Comparison of ENCODE assay signal across 1 fruit fly cellular context in the genomic region with DNA sequence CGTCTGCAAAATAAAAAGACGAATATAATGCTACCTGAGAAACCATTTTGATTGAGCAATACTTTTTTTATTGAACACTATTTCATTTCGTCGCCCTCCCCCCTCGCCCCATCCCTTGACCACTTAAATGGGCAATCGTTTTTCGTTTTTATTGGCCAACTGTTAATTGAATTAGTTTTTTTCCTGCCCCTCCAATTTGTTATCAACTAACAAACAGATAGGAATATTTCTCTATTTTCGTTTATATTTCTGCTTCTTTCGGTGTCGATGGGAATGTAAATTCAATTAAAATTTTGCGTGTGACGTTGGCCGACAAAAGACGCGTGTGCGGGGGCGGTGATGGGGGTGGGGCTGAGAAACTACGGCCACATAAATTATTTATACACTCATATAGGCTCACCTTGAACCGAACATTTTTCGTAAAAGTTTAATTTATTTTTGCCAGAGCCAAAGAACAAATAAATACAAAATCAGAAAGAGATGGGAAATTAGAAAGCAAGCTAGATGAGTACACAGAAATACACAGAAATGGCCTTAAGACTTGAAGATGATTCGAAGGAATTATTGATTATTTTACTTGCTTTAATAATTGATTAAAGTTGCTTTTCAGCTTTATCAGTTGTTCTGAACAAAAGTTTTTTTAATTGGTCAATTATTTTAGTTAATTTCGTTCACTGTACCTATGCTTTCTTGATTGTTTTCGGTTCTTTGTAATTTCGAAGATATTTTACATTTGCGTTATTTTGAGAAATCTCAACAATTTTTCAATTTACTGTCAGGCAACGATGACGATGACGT.
TF ChIP-seq lines count a peak whose summit lies in the region.

No protein-coding gene starts in this region.

TF ChIP-seq in whole organism, embryonic, 481 proteins besides CTCF, POLR2A, EP300 and RAD21 (continued from another document and continues in another):
- TF ChIP-seq br (optimal IDR thresholded peaks at IDR 0.05; lab: Kevin White, UChicago) = no peak
- peak; percentile 13 for TF ChIP-seq Meics (GFP tag; optimal IDR thresholded peaks at IDR 0.05; lab: Kevin White, UChicago)
- TF ChIP-seq az2 (GFP tag; optimal IDR thresholded peaks at IDR 0.05; lab: Kevin White, UChicago) = peak; percentile 43
- TF ChIP-seq CG6765 (GFP tag; optimal IDR thresholded peaks at IDR 0.05; lab: Kevin White, UChicago) = no peak
- TF ChIP-seq chm (GFP tag; IDR thresholded peaks at IDR 0.05; lab: Robert Waterston, UW) = peak; percentile 57
- TF ChIP-seq Scr (GFP tag; IDR thresholded peaks at IDR 0.05; lab: Robert Waterston, UW; ENCODE audit: partially characterized antibody) = no peak
- no peak for TF ChIP-seq CG30431 (GFP tag; optimal IDR thresholded peaks at IDR 0.05; lab: Kevin White, UChicago)
- TF ChIP-seq CG10147 (GFP tag; optimal IDR thresholded peaks at IDR 0.05; lab: Kevin White, UChicago) = no peak
- TF ChIP-seq B-H2 (GFP tag; optimal IDR thresholded peaks at IDR 0.05; lab: Kevin White, UChicago) = peak; percentile 32
- no peak for TF ChIP-seq Hr78 (GFP tag; optimal IDR thresholded peaks at IDR 0.05; lab: Kevin White, UChicago)
- TF ChIP-seq esg (GFP tag; conservative IDR thresholded peaks at IDR 0.05; lab: Robert Waterston, UW) = peak; percentile 67
- TF ChIP-seq CrebB (tag; optimal IDR thresholded peaks at IDR 0.05; lab: Kevin White, UChicago) = peak; percentile 1
- peak; percentile 9 for TF ChIP-seq CG3838 (GFP tag; optimal IDR thresholded peaks at IDR 0.05; lab: Kevin White, UChicago)
- peak; percentile 44; the same call in 1 of the 2 replicates for TF ChIP-seq E2f2 (GFP tag; IDR thresholded peaks at IDR 0.05; lab: Robert Waterston, UW)
- TF ChIP-seq CG15011 (GFP tag; optimal IDR thresholded peaks at IDR 0.05; lab: Kevin White, UChicago) = no peak
- TF ChIP-seq p53 (GFP tag; optimal IDR thresholded peaks at IDR 0.05; lab: Kevin White, UChicago) = no peak
- peak; percentile 51; the same call in 1 of the 2 replicates for TF ChIP-seq Oaz (GFP tag; IDR thresholded peaks at IDR 0.05; lab: Robert Waterston, UW)
- TF ChIP-seq CG11696 (GFP tag; IDR thresholded peaks at IDR 0.05; lab: Robert Waterston, UW) = peak; percentile 51
- TF ChIP-seq maf-S (GFP tag; optimal IDR thresholded peaks at IDR 0.05; lab: Kevin White, UChicago) = peak; percentile 42
- TF ChIP-seq aop (GFP tag; IDR thresholded peaks at IDR 0.05; lab: Robert Waterston, UW) = no peak
- no peak for TF ChIP-seq CG34224 (GFP tag; IDR thresholded peaks at IDR 0.05; lab: Robert Waterston, UW; ENCODE audit: partially characterized antibody)
- TF ChIP-seq CG18619 (GFP tag; optimal IDR thresholded peaks at IDR 0.05; lab: Kevin White, UChicago) = peak; percentile 46
- peak; percentile 43 for TF ChIP-seq HLH54F (GFP tag; optimal IDR thresholded peaks at IDR 0.05; lab: Kevin White, UChicago)
- peak; percentile 73 for TF ChIP-seq CG6689 (GFP tag; IDR thresholded peaks at IDR 0.05; lab: Robert Waterston, UW)
- peak; percentile 46 for TF ChIP-seq CG17568 (GFP tag; optimal IDR thresholded peaks at IDR 0.05; lab: Kevin White, UChicago)
- no peak for TF ChIP-seq nom (GFP tag; optimal IDR thresholded peaks at IDR 0.05; lab: Kevin White, UChicago)
- no peak for TF ChIP-seq pan (optimal IDR thresholded peaks at IDR 0.05; lab: Kevin White, UChicago)
- peak in 1 of 2 experiments; percentile 71 for TF ChIP-seq pan (GFP tag; optimal IDR thresholded peaks at IDR 0.05 in 1 of 2, IDR thresholded peaks at IDR 0.05 in 1 of 2)
- peak; percentile 80 for TF ChIP-seq sug (tag; optimal IDR thresholded peaks at IDR 0.05; lab: Kevin White, UChicago)
- TF ChIP-seq CG2889 (GFP tag; IDR thresholded peaks at IDR 0.05; lab: Robert Waterston, UW) = peak; percentile 45; the same call in 2 of the 3 replicates
- no peak for TF ChIP-seq sima (GFP tag; optimal IDR thresholded peaks at IDR 0.05; lab: Kevin White, UChicago)
- no peak for TF ChIP-seq Fer2 (tag; optimal IDR thresholded peaks at IDR 0.05; lab: Kevin White, UChicago)
- TF ChIP-seq zf30C (GFP tag; optimal IDR thresholded peaks at IDR 0.05; lab: Kevin White, UChicago) = no peak
- peak; percentile 48 for TF ChIP-seq Sox102F (GFP tag; optimal IDR thresholded peaks at IDR 0.05; lab: Kevin White, UChicago)
- TF ChIP-seq CG11723 (GFP tag; optimal IDR thresholded peaks at IDR 0.05; lab: Kevin White, UChicago) = no peak
- TF ChIP-seq Xbp1 (GFP tag; optimal IDR thresholded peaks at IDR 0.05; lab: Kevin White, UChicago) = peak; percentile 54
- TF ChIP-seq CG30403 (GFP tag; optimal IDR thresholded peaks at IDR 0.05; lab: Kevin White, UChicago) = peak; percentile 74
- no peak for TF ChIP-seq fd96Cb (tag; optimal IDR thresholded peaks at IDR 0.05; lab: Kevin White, UChicago)
- TF ChIP-seq pho (GFP tag; optimal IDR thresholded peaks at IDR 0.05; lab: Kevin White, UChicago) = peak; percentile 64
- no peak for TF ChIP-seq Spps (tag; optimal IDR thresholded peaks at IDR 0.05; lab: Kevin White, UChicago)
- TF ChIP-seq CG11560 (tag; IDR thresholded peaks at IDR 0.05; lab: Robert Waterston, UW) = peak; percentile 25; the same call in 1 of the 3 replicates
- TF ChIP-seq ro (GFP tag; IDR thresholded peaks at IDR 0.05; lab: Robert Waterston, UW) = 0 out of 2 replicates have a peak, but pooled peaks have one; percentile 13
- peak; percentile 32; the same call in 1 of the 2 replicates for TF ChIP-seq CG17612 (GFP tag; IDR thresholded peaks at IDR 0.05; lab: Robert Waterston, UW)
- TF ChIP-seq kah (GFP tag; optimal IDR thresholded peaks at IDR 0.05; lab: Kevin White, UChicago) = no peak
- TF ChIP-seq MBD-R2 (GFP tag; IDR thresholded peaks at IDR 0.05; lab: Robert Waterston, UW) = no peak
- TF ChIP-seq CG8924 (tag; optimal IDR thresholded peaks at IDR 0.05; lab: Kevin White, UChicago) = peak; percentile 36
- peak; percentile 33 for TF ChIP-seq CG12659 (GFP tag; optimal IDR thresholded peaks at IDR 0.05; lab: Kevin White, UChicago)
- peak; percentile 83 for TF ChIP-seq CG2120 (GFP tag; optimal IDR thresholded peaks at IDR 0.05; lab: Kevin White, UChicago)
- no peak for TF ChIP-seq Abd-B (GFP tag; optimal IDR thresholded peaks at IDR 0.05; lab: Kevin White, UChicago)
- no peak for TF ChIP-seq jigr1 (GFP tag; IDR thresholded peaks at IDR 0.05; lab: Robert Waterston, UW)
- TF ChIP-seq D19A (tag; optimal IDR thresholded peaks at IDR 0.05; lab: Kevin White, UChicago) = no peak
- TF ChIP-seq corto (GFP tag; optimal IDR thresholded peaks at IDR 0.05; lab: Kevin White, UChicago) = no peak
- no peak for TF ChIP-seq knrl (GFP tag; IDR thresholded peaks at IDR 0.05; lab: Robert Waterston, UW; ENCODE audit: partially characterized antibody)
- TF ChIP-seq Hsf (GFP tag; optimal IDR thresholded peaks at IDR 0.05; lab: Kevin White, UChicago) = peak; percentile 62
- TF ChIP-seq CG12769 (tag; optimal IDR thresholded peaks at IDR 0.05; lab: Kevin White, UChicago) = peak; percentile 20
- no peak for TF ChIP-seq h (optimal IDR thresholded peaks at IDR 0.05; lab: Kevin White, UChicago)
- TF ChIP-seq Doc3 (GFP tag; IDR thresholded peaks at IDR 0.05; lab: Robert Waterston, UW; ENCODE audit: partially characterized antibody) = no peak
- TF ChIP-seq CG5245 (GFP tag; optimal IDR thresholded peaks at IDR 0.05; lab: Kevin White, UChicago) = no peak
- TF ChIP-seq cad (GFP tag; optimal IDR thresholded peaks at IDR 0.05; lab: Kevin White, UChicago) = no peak
- no peak for TF ChIP-seq croc (GFP tag; conservative IDR thresholded peaks at IDR 0.05; lab: Robert Waterston, UW)
- TF ChIP-seq CG15696 (tag; optimal IDR thresholded peaks at IDR 0.05; lab: Kevin White, UChicago) = no peak
- no peak for TF ChIP-seq cato (GFP tag; optimal IDR thresholded peaks at IDR 0.05; lab: Kevin White, UChicago; ENCODE audit: borderline replicate concordance)
- peak; percentile 29 for TF ChIP-seq ATbp (GFP tag; optimal IDR thresholded peaks at IDR 0.05; lab: Kevin White, UChicago)
- TF ChIP-seq cwo (GFP tag; optimal IDR thresholded peaks at IDR 0.05; lab: Kevin White, UChicago) = peak; percentile 62
- no peak for TF ChIP-seq CG14965 (GFP tag; optimal IDR thresholded peaks at IDR 0.05; lab: Kevin White, UChicago; ENCODE audit: borderline replicate concordance)
- no peak for TF ChIP-seq CG33213 (GFP tag; optimal IDR thresholded peaks at IDR 0.05; lab: Kevin White, UChicago)
- no peak for TF ChIP-seq sqz (GFP tag; optimal IDR thresholded peaks at IDR 0.05; lab: Kevin White, UChicago)
- peak; percentile 69 for TF ChIP-seq CG31224 (GFP tag; IDR thresholded peaks at IDR 0.05; lab: Robert Waterston, UW)
- peak; percentile 37; the same call in 1 of the 2 replicates for TF ChIP-seq ssp (GFP tag; IDR thresholded peaks at IDR 0.05; lab: Robert Waterston, UW)
- peak; percentile 39; the same call in 1 of the 2 replicates for TF ChIP-seq Ada2b (GFP tag; IDR thresholded peaks at IDR 0.05; lab: Robert Waterston, UW)
- no peak; the same call in 2 of the 3 replicates for TF ChIP-seq Mrtf (GFP tag; IDR thresholded peaks at IDR 0.05; lab: Robert Waterston, UW)
- TF ChIP-seq CG5180 (GFP tag; optimal IDR thresholded peaks at IDR 0.05; lab: Kevin White, UChicago) = no peak
- peak; percentile 76 for TF ChIP-seq Nf-YC (tag; optimal IDR thresholded peaks at IDR 0.05; lab: Kevin White, UChicago)
- no peak for TF ChIP-seq Doc2 (GFP tag; IDR thresholded peaks at IDR 0.05; lab: Robert Waterston, UW)
- TF ChIP-seq danr (GFP tag; IDR thresholded peaks at IDR 0.05; lab: Robert Waterston, UW) = peak; percentile 51
- TF ChIP-seq sisA (GFP tag; IDR thresholded peaks at IDR 0.05; lab: Robert Waterston, UW) = no peak
- TF ChIP-seq CG10543 (GFP tag; optimal IDR thresholded peaks at IDR 0.05; lab: Kevin White, UChicago) = peak; percentile 29
- peak; percentile 46 for TF ChIP-seq fu2 (GFP tag; optimal IDR thresholded peaks at IDR 0.05; lab: Kevin White, UChicago)
- no peak for TF ChIP-seq fru (optimal IDR thresholded peaks at IDR 0.05; lab: Kevin White, UChicago)
- TF ChIP-seq Dip3 (GFP tag; optimal IDR thresholded peaks at IDR 0.05; lab: Kevin White, UChicago) = peak; percentile 38
- no peak for TF ChIP-seq CG6254 (GFP tag; optimal IDR thresholded peaks at IDR 0.05; lab: Kevin White, UChicago)
- no peak for TF ChIP-seq fd64A (GFP tag; optimal IDR thresholded peaks at IDR 0.05; lab: Kevin White, UChicago)
- peak; percentile 58 for TF ChIP-seq CG7556 (GFP tag; optimal IDR thresholded peaks at IDR 0.05; lab: Kevin White, UChicago)
- TF ChIP-seq CG7357 (GFP tag; IDR thresholded peaks at IDR 0.05; lab: Robert Waterston, UW) = no peak
- TF ChIP-seq Rx (GFP tag; IDR thresholded peaks at IDR 0.05; lab: Robert Waterston, UW) = peak; percentile 46; the same call in 1 of the 2 replicates
- no peak for TF ChIP-seq Sry-δ (GFP tag; optimal IDR thresholded peaks at IDR 0.05; lab: Kevin White, UChicago)
- TF ChIP-seq Max (GFP tag; optimal IDR thresholded peaks at IDR 0.05; lab: Kevin White, UChicago) = no peak
- no peak for TF ChIP-seq ken (GFP tag; IDR thresholded peaks at IDR 0.05; lab: Robert Waterston, UW)
- TF ChIP-seq Hr51 (GFP tag; optimal IDR thresholded peaks at IDR 0.05; lab: Kevin White, UChicago) = peak in 1 of 2 experiments; percentile 57
- TF ChIP-seq lbe (GFP tag; optimal IDR thresholded peaks at IDR 0.05; lab: Kevin White, UChicago) = no peak
- no peak for TF ChIP-seq CG13287 (GFP tag; IDR thresholded peaks at IDR 0.05; lab: Robert Waterston, UW; ENCODE audit: partially characterized antibody)
- TF ChIP-seq shn (GFP tag; optimal IDR thresholded peaks at IDR 0.05; lab: Kevin White, UChicago) = no peak
- no peak for TF ChIP-seq zen (tag; optimal IDR thresholded peaks at IDR 0.05; lab: Kevin White, UChicago)
- no peak for TF ChIP-seq CG10267 (tag; optimal IDR thresholded peaks at IDR 0.05; lab: Kevin White, UChicago)
- TF ChIP-seq Dll (GFP tag; IDR thresholded peaks at IDR 0.05; lab: Robert Waterston, UW; ENCODE audit: partially characterized antibody) = no peak
- peak; percentile 64 for TF ChIP-seq CG18262 (tag; optimal IDR thresholded peaks at IDR 0.05; lab: Kevin White, UChicago)
- TF ChIP-seq dpn (GFP tag; optimal IDR thresholded peaks at IDR 0.05; lab: Kevin White, UChicago) = peak; percentile 45 to 71
- no peak for TF ChIP-seq CG12071 (GFP tag; optimal IDR thresholded peaks at IDR 0.05; lab: Kevin White, UChicago)
- peak; percentile 78 for TF ChIP-seq CG9932 (GFP tag; IDR thresholded peaks at IDR 0.05; lab: Robert Waterston, UW)
- TF ChIP-seq CG10462 (GFP tag; optimal IDR thresholded peaks at IDR 0.05; lab: Kevin White, UChicago) = peak; percentile 5
- peak; percentile 26; the same call in 1 of the 3 replicates for TF ChIP-seq Aef1 (GFP tag; IDR thresholded peaks at IDR 0.05; lab: Robert Waterston, UW)
- no peak for TF ChIP-seq inv (GFP tag; IDR thresholded peaks at IDR 0.05; lab: Robert Waterston, UW; ENCODE audit: partially characterized antibody)
- peak; percentile 81 for TF ChIP-seq sr (GFP tag; IDR thresholded peaks at IDR 0.05; lab: Robert Waterston, UW)
- no peak for TF ChIP-seq CG4707 (GFP tag; optimal IDR thresholded peaks at IDR 0.05; lab: Kevin White, UChicago)
- TF ChIP-seq sc (optimal IDR thresholded peaks at IDR 0.05; lab: Kevin White, UChicago) = no peak
- no peak for TF ChIP-seq sc (GFP tag; optimal IDR thresholded peaks at IDR 0.05; lab: Kevin White, UChicago)
- TF ChIP-seq Asciz (GFP tag; optimal IDR thresholded peaks at IDR 0.05; lab: Kevin White, UChicago) = no peak
- TF ChIP-seq ash1 (GFP tag; optimal IDR thresholded peaks at IDR 0.05; lab: Kevin White, UChicago) = no peak
- peak; percentile 25 for TF ChIP-seq dmrt11E (tag; optimal IDR thresholded peaks at IDR 0.05; lab: Kevin White, UChicago)
- no peak for TF ChIP-seq stc (GFP tag; IDR thresholded peaks at IDR 0.05; lab: Robert Waterston, UW)
- TF ChIP-seq Mad (GFP tag; optimal IDR thresholded peaks at IDR 0.05; lab: Kevin White, UChicago) = no peak
- no peak for TF ChIP-seq Jarid2 (GFP tag; optimal IDR thresholded peaks at IDR 0.05; lab: Kevin White, UChicago)
- TF ChIP-seq pita (GFP tag; optimal IDR thresholded peaks at IDR 0.05; lab: Kevin White, UChicago) = no peak
- peak; percentile 18; the same call in 1 of the 2 replicates for TF ChIP-seq bowl (GFP tag; IDR thresholded peaks at IDR 0.05; lab: Robert Waterston, UW)
- TF ChIP-seq ftz-f1 (GFP tag; optimal IDR thresholded peaks at IDR 0.05; lab: Kevin White, UChicago) = peak; percentile 76
- TF ChIP-seq CG10959 (GFP tag; IDR thresholded peaks at IDR 0.05; lab: Robert Waterston, UW) = no peak
- TF ChIP-seq kni (GFP tag; optimal IDR thresholded peaks at IDR 0.05; lab: Kevin White, UChicago) = no peak
- TF ChIP-seq sim (GFP tag; IDR thresholded peaks at IDR 0.05; lab: Robert Waterston, UW) = no peak
- TF ChIP-seq Opbp (GFP tag; IDR thresholded peaks at IDR 0.05; lab: Robert Waterston, UW; ENCODE audit: partially characterized antibody) = no peak
- TF ChIP-seq fd3F (GFP tag; optimal IDR thresholded peaks at IDR 0.05; lab: Kevin White, UChicago) = peak; percentile 46
- peak; percentile 81 for TF ChIP-seq sob (GFP tag; IDR thresholded peaks at IDR 0.05; lab: Robert Waterston, UW)
- TF ChIP-seq CG4282 (GFP tag; optimal IDR thresholded peaks at IDR 0.05; lab: Kevin White, UChicago) = peak; percentile 31
